Fruit fly (Drosophila melanogaster) whole organism, embryonic: ENCODE data around the gene gl.
A peak's percentile ranks its signal among the peaks of the same experiment; 100 is the strongest.

ENCODE experiments used
- Aef1 ChIP-seq: fragments of 200-800 bp; sonication (Bioruptor generic); IDR thresholded peaks from 3 replicates; pipeline ENCODE4 v1.3.6; 2022; ENCODE audit warnings: missing biosample characterization, missing genetic modification characterization
- Atf-2 ChIP-seq: fragments of 200-800 bp; sonication (Bioruptor generic); optimal IDR thresholded peaks from 2 replicates; lab custom pipeline; 2016; ENCODE audit warnings: missing biosample characterization, missing genetic modification characterization
- CG12219 ChIP-seq: fragments of 200-800 bp; sonication (Bioruptor generic); optimal IDR thresholded peaks from 3 replicates; lab custom pipeline; 2018; ENCODE audit warnings: missing biosample characterization, mild to moderate bottlenecking, missing genetic modification characterization
- CG12659 ChIP-seq: fragments of 200-800 bp; sonication (Bioruptor generic); optimal IDR thresholded peaks from 3 replicates; lab custom pipeline; 2017; ENCODE audit warnings: mild to moderate bottlenecking, missing biosample characterization, missing genetic modification reagents, missing genetic modification characterization
- CG12942 ChIP-seq: fragments of 200-800 bp; sonication (Bioruptor generic); optimal IDR thresholded peaks from 3 replicates; lab custom pipeline; 2016; ENCODE audit warnings: missing biosample characterization, missing genetic modification characterization
- CG17802 ChIP-seq: fragments of 200-800 bp; sonication (Bioruptor generic); optimal IDR thresholded peaks from 2 replicates; lab custom pipeline; 2018; ENCODE audit warnings: missing biosample characterization, mild to moderate bottlenecking, missing genetic modification characterization, moderate library complexity
- CG2199 ChIP-seq: fragments of 200-800 bp; sonication (Bioruptor generic); IDR thresholded peaks from 3 replicates; pipeline ENCODE4 v1.3.6; 2022; ENCODE audit warnings: missing biosample characterization, missing genetic modification characterization
- CG34422 ChIP-seq: fragments of 200-800 bp; sonication (Bioruptor generic); IDR thresholded peaks from 3 replicates; pipeline ENCODE4 v1.3.6; 2022; ENCODE audit warnings: missing biosample characterization, missing genetic modification characterization
- CG6272 ChIP-seq: fragments of 200-800 bp; sonication (Bioruptor generic); IDR thresholded peaks from 2 replicates; pipeline ENCODE4 v1.3.6; 2022; ENCODE audit warnings: missing biosample characterization, missing genetic modification characterization
- CG6813 ChIP-seq: fragments of 200-800 bp; sonication (Bioruptor generic); optimal IDR thresholded peaks from 2 replicates; lab custom pipeline; 2017; ENCODE audit warnings: missing biosample characterization, missing genetic modification characterization, mild to moderate bottlenecking, moderate library complexity, missing genetic modification reagents
- CG7745 ChIP-seq: fragments of 200-800 bp; sonication (Bioruptor generic); optimal IDR thresholded peaks from 2 replicates; lab custom pipeline; 2018; ENCODE audit warnings: missing biosample characterization, mild to moderate bottlenecking, missing genetic modification characterization, moderate library complexity
- CG7987 ChIP-seq: fragments of 200-800 bp; sonication (Bioruptor generic); optimal IDR thresholded peaks from 2 replicates; lab custom pipeline; 2018; ENCODE audit warnings: missing biosample characterization, mild to moderate bottlenecking, missing genetic modification characterization, moderate library complexity
- CG8089 ChIP-seq: fragments of 200-800 bp; sonication (Bioruptor generic); optimal IDR thresholded peaks from 3 replicates; lab custom pipeline; 2016; ENCODE audit warnings: missing biosample characterization, missing genetic modification characterization
- CHES-1-like ChIP-seq: fragments of 200-800 bp; sonication (Bioruptor generic); optimal IDR thresholded peaks from 2 replicates; lab custom pipeline; 2016; ENCODE audit warnings: missing biosample characterization, missing genetic modification characterization
- D ChIP-seq, 2 experiments: fragments of 200-800 bp in 1 of 2; fragments of >200 bp in 1 of 2; sonication (Bioruptor generic) in 1 of 2; optimal IDR thresholded peaks; 2 replicates in 1 of 2; 3 replicates in 1 of 2; lab custom pipeline; 2017; ENCODE audit warnings: mild to moderate bottlenecking in 1 of 2, missing biosample characterization in 1 of 2, missing genetic modification characterization in 1 of 2, missing genetic modification reagents in 1 of 2
- Drgx ChIP-seq: fragments of 200-800 bp; sonication (Bioruptor generic); IDR thresholded peaks from 2 replicates; pipeline ENCODE4 v1.3.6; 2022; ENCODE audit warnings: missing biosample characterization, missing genetic modification characterization
- GATAe ChIP-seq: fragments of 200-800 bp; sonication (Bioruptor generic); conservative IDR thresholded peaks from 2 replicates; pipeline ENCODE4 v1.3.6; 2022; ENCODE audit warnings: missing biosample characterization, missing genetic modification characterization
- HHEX ChIP-seq: fragments of 200-800 bp; sonication (Bioruptor generic); optimal IDR thresholded peaks from 3 replicates; lab custom pipeline; 2017; ENCODE audit warnings: missing biosample characterization, mild to moderate bottlenecking, missing genetic modification characterization, missing genetic modification reagents
- HLH3B ChIP-seq: fragments of 200-800 bp; sonication (Bioruptor generic); IDR thresholded peaks from 2 replicates; pipeline ENCODE4 v1.3.6; 2022; ENCODE audit warnings: missing biosample characterization, missing genetic modification characterization
- Lim3 ChIP-seq: fragments of 200-800 bp; sonication (Bioruptor generic); IDR thresholded peaks from 2 replicates; pipeline ENCODE4 v1.3.6; 2022; ENCODE audit warnings: missing biosample characterization, missing genetic modification characterization
- Scr ChIP-seq: fragments of 200-800 bp; sonication (Bioruptor generic); IDR thresholded peaks from 2 replicates; pipeline ENCODE4 v1.3.6; 2022; ENCODE audit warnings: missing biosample characterization, missing genetic modification characterization; ENCODE audit not compliant: partially characterized antibody
- Stat92E ChIP-seq, 3 experiments: fragments of >200 bp in 2 of 3; fragments of 200-800 bp in 1 of 3; sonication (Bioruptor generic) in 1 of 3; optimal IDR thresholded peaks; 2 replicates each; lab custom pipeline; 2017 to 2019; ENCODE audit warnings: missing biosample characterization in 3 of 3, missing genetic modification characterization in 3 of 3, mild to moderate bottlenecking in 1 of 3, moderate library complexity in 1 of 3
- ac ChIP-seq: fragments of 200-800 bp; sonication (Bioruptor generic); optimal IDR thresholded peaks from 3 replicates; lab custom pipeline; 2017; ENCODE audit warnings: missing biosample characterization, mild to moderate bottlenecking, missing genetic modification characterization
- chif ChIP-seq, 2 experiments: fragments of 200-800 bp; sonication (Bioruptor generic); optimal IDR thresholded peaks; 3 replicates each; lab custom pipeline; 2016; ENCODE audit warnings: missing biosample characterization in 2 of 2, missing genetic modification characterization in 2 of 2
- chinmo ChIP-seq: fragments of 200-800 bp; sonication (Bioruptor generic); IDR thresholded peaks from 4 replicates; pipeline ENCODE4 v1.3.6; 2022; ENCODE audit warnings: missing biosample characterization, missing genetic modification characterization; ENCODE audit not compliant: partially characterized antibody
- chn ChIP-seq: fragments of 200-800 bp; sonication (Bioruptor generic); optimal IDR thresholded peaks from 2 replicates; lab custom pipeline; 2016; ENCODE audit warnings: missing biosample characterization, missing genetic modification characterization
- ci ChIP-seq: fragments of 200-800 bp; sonication (Bioruptor generic); IDR thresholded peaks from 3 replicates; pipeline ENCODE4 v1.3.6; 2022; ENCODE audit warnings: missing biosample characterization, missing genetic modification characterization
- crol ChIP-seq: fragments of 200-800 bp; sonication (Bioruptor generic); IDR thresholded peaks from 2 replicates; pipeline ENCODE4 v1.3.6; 2022; ENCODE audit warnings: missing biosample characterization, missing genetic modification characterization
- ems ChIP-seq: fragments of 200-800 bp; sonication (Bioruptor generic); optimal IDR thresholded peaks from 3 replicates; lab custom pipeline; 2016; ENCODE audit warnings: missing biosample characterization, missing genetic modification characterization
- fd64A ChIP-seq: fragments of 200-800 bp; sonication (Bioruptor generic); optimal IDR thresholded peaks from 3 replicates; lab custom pipeline; 2018; ENCODE audit warnings: missing biosample characterization, mild to moderate bottlenecking, missing genetic modification characterization
- gce ChIP-seq: fragments of 200-800 bp; sonication (Bioruptor generic); IDR thresholded peaks from 3 replicates; pipeline ENCODE4 v1.3.6; 2022; ENCODE audit warnings: missing biosample characterization, missing genetic modification characterization
- gem ChIP-seq: fragments of 200-800 bp; sonication (Bioruptor generic); optimal IDR thresholded peaks from 2 replicates; lab custom pipeline; 2019; ENCODE audit warnings: missing biosample characterization, mild to moderate bottlenecking, missing genetic modification characterization, moderate library complexity
- gsb-n ChIP-seq: fragments of 200-800 bp; sonication (Bioruptor generic); optimal IDR thresholded peaks from 3 replicates; lab custom pipeline; 2018; ENCODE audit warnings: missing biosample characterization, mild to moderate bottlenecking, missing genetic modification characterization
- lilli ChIP-seq: fragments of 200-800 bp; sonication (Bioruptor generic); optimal IDR thresholded peaks from 3 replicates; lab custom pipeline; 2016; ENCODE audit warnings: missing biosample characterization, missing genetic modification characterization
- lov ChIP-seq, 2 experiments: fragments of 200-800 bp in 1 of 2; fragments of >200 bp in 1 of 2; sonication (Bioruptor generic) in 1 of 2; IDR thresholded peaks in 1 of 2; optimal IDR thresholded peaks in 1 of 2; 2 replicates in 1 of 2; 3 replicates in 1 of 2; pipeline versions ENCODE4 v1.3.6 to Lab custom; 2017 to 2022; ENCODE audit warnings: missing biosample characterization in 1 of 2, missing genetic modification characterization in 1 of 2
- nau ChIP-seq: fragments of 200-800 bp; sonication (Bioruptor generic); optimal IDR thresholded peaks from 3 replicates; lab custom pipeline; 2017; ENCODE audit warnings: missing biosample characterization, mild to moderate bottlenecking, missing genetic modification characterization, missing genetic modification reagents
- odd ChIP-seq: fragments of 200-800 bp; sonication (Bioruptor generic); optimal IDR thresholded peaks from 2 replicates; lab custom pipeline; 2017; ENCODE audit warnings: missing biosample characterization, mild to moderate bottlenecking, missing genetic modification characterization
- pb ChIP-seq: fragments of 200-800 bp; sonication (Bioruptor generic); optimal IDR thresholded peaks from 3 replicates; lab custom pipeline; 2016; ENCODE audit warnings: missing biosample characterization, missing genetic modification characterization
- ro ChIP-seq: fragments of 200-800 bp; sonication (Bioruptor generic); IDR thresholded peaks from 2 replicates; pipeline ENCODE4 v1.3.6; 2022; ENCODE audit warnings: missing biosample characterization, missing genetic modification characterization
- scrt ChIP-seq: fragments of 200-800 bp; sonication (Bioruptor generic); optimal IDR thresholded peaks from 2 replicates; lab custom pipeline; 2018; ENCODE audit warnings: missing biosample characterization, mild to moderate bottlenecking, missing genetic modification characterization, moderate library complexity
- slp2 ChIP-seq: fragments of 200-800 bp; sonication (Bioruptor generic); optimal IDR thresholded peaks from 2 replicates; lab custom pipeline; 2016; ENCODE audit warnings: missing biosample characterization, missing genetic modification characterization
- ssp ChIP-seq: fragments of 200-800 bp; sonication (Bioruptor generic); IDR thresholded peaks from 2 replicates; pipeline ENCODE4 v1.3.6; 2022; ENCODE audit warnings: missing biosample characterization, missing genetic modification characterization
- tna ChIP-seq: fragments of 200-800 bp; sonication (Bioruptor generic); IDR thresholded peaks from 2 replicates; pipeline ENCODE4 v1.3.6; 2022; ENCODE audit warnings: missing biosample characterization, missing genetic modification characterization; ENCODE audit not compliant: partially characterized antibody
- ttk ChIP-seq: fragments of 200-800 bp; sonication (Bioruptor generic); IDR thresholded peaks from 2 replicates; pipeline ENCODE4 v2.1.2; 2022; ENCODE audit warnings: missing biosample characterization, missing genetic modification characterization
- wdn ChIP-seq: fragments of 200-800 bp; sonication (Bioruptor generic); IDR thresholded peaks from 2 replicates; pipeline ENCODE4 v1.3.6; 2022; ENCODE audit warnings: missing biosample characterization, missing genetic modification characterization
- zen2 ChIP-seq: fragments of 200-800 bp; sonication (Bioruptor generic); IDR thresholded peaks from 3 replicates; pipeline ENCODE4 v1.3.6; 2022; ENCODE audit warnings: missing biosample characterization, missing genetic modification characterization; ENCODE audit not compliant: partially characterized antibody
- zfh2 ChIP-seq: fragments of 200-800 bp; sonication (Bioruptor generic); optimal IDR thresholded peaks from 2 replicates; lab custom pipeline; 2016; ENCODE audit warnings: missing biosample characterization, missing genetic modification characterization

Gene gl

dm6 chr3R:18396801-18397604 is 24.5 kb upstream of the gl start, which contains the start of gene Vti1b (continued):
- TF ChIP-seq D (optimal IDR thresholded peaks at IDR 0.05; lab: Kevin White, UChicago) (peak; percentile 15), D (GFP tag; optimal IDR thresholded peaks at IDR 0.05; lab: Kevin White, UChicago) (peak; percentile 94), ac (GFP tag; lab: Kevin White, UChicago) (peak; percentile 74), CG17802 (peak; percentile 86), ssp (GFP tag; lab: Robert Waterston, UW) (peak; percentile 87), CG8089 (GFP tag; lab: Kevin White, UChicago) (peak; percentile 93), chinmo (GFP tag; lab: Robert Waterston, UW) (peak; percentile 88; the same call in 2 of the 4 replicates), CG7745 (tag; lab: Kevin White, UChicago) (peak; percentile 31), Lim3 (GFP tag; lab: Robert Waterston, UW) (peak; percentile 88), CG7987 (GFP tag; lab: Kevin White, UChicago) (peak; percentile 88), fd64A (GFP tag; lab: Kevin White, UChicago) (peak; percentile 86), odd (GFP tag; lab: Kevin White, UChicago) (peak; percentile 85), CG12219 (GFP tag; lab: Kevin White, UChicago) (peak; percentile 92), slp2 (peak; percentile 93), chif (GFP tag; optimal IDR thresholded peaks at IDR 0.05; lab: Kevin White, UChicago) (peak; percentile 93 to 97), crol (GFP tag; lab: Robert Waterston, UW) (peak; percentile 93), Scr (GFP tag; lab: Robert Waterston, UW) (no peak), gem (tag; lab: Kevin White, UChicago) (peak; percentile 95), Stat92E (GFP tag; optimal IDR thresholded peaks at IDR 0.05; lab: Kevin White, UChicago) (peak in 1 of 3 experiments; percentile 89), pb (GFP tag; lab: Kevin White, UChicago) (peak; percentile 71), lov (optimal IDR thresholded peaks at IDR 0.05; lab: Kevin White, UChicago) (no peak), lov (GFP tag; IDR thresholded peaks at IDR 0.05; lab: Robert Waterston, UW) (peak; percentile 77; the same call in 1 of the 3 replicates), CG2199 (GFP tag; lab: Robert Waterston, UW) (peak; percentile 71), HHEX (GFP tag; lab: Kevin White, UChicago) (peak; percentile 94), CG12659 (peak; percentile 93), HLH3B (GFP tag; lab: Robert Waterston, UW) (peak; percentile 93), zen2 (GFP tag; lab: Robert Waterston, UW) (peak; percentile 7; the same call in 1 of the 3 replicates), chn (GFP tag; lab: Kevin White, UChicago) (peak; percentile 96), Atf-2 (GFP tag; lab: Kevin White, UChicago) (peak; percentile 95), scrt (GFP tag; lab: Kevin White, UChicago) (peak; percentile 89), Aef1 (peak; percentile 94), CHES-1-like (peak; percentile 90), lilli (GFP tag; lab: Kevin White, UChicago) (peak; percentile 97), CG34422 (GFP tag; lab: Robert Waterston, UW) (peak; percentile 89), wdn (GFP tag; lab: Robert Waterston, UW) (peak; percentile 86), Drgx (GFP tag; lab: Robert Waterston, UW) (peak; percentile 96), ro (peak; percentile 57; the same call in 1 of the 2 replicates), nau (GFP tag; lab: Kevin White, UChicago) (peak; percentile 93), gsb-n (tag; lab: Kevin White, UChicago) (peak; percentile 90), gce (GFP tag; lab: Robert Waterston, UW) (peak; percentile 93), ems (peak; percentile 91), zfh2 (GFP tag; lab: Kevin White, UChicago) (peak; percentile 85), ttk (GFP tag; lab: Robert Waterston, UW) (peak; percentile 92), ci (GFP tag; lab: Robert Waterston, UW) (peak; percentile 97), CG6813 (GFP tag; lab: Kevin White, UChicago) (peak; percentile 89), CG6272 (GFP tag; lab: Robert Waterston, UW) (peak; percentile 88), GATAe (peak; percentile 71), CG12942 (GFP tag; lab: Kevin White, UChicago) (peak; percentile 90), tna (GFP tag; lab: Robert Waterston, UW) (no peak)
